Worm (Caenorhabditis elegans) whole organism, midembryonic: Measurements from ENCODE around the gene Y64G10A.7.

Experiments
- T22C8.4 ChIP-seq: fragments of 200-800 bp; sonication (Bioruptor generic); IDR thresholded peaks from 2 replicates; pipeline ENCODE4 v1.3.6; 2022; ENCODE audit warnings: missing genetic modification characterization, missing compliant biosample characterization
- cog-1 ChIP-seq: sonication (generic microtip); optimal IDR thresholded peaks from 2 replicates; lab custom pipeline; 2016; ENCODE audit warnings: missing genetic modification characterization, missing compliant biosample characterization
- flt-1 ChIP-seq: fragments of 200-800 bp; sonication (Bioruptor generic); IDR thresholded peaks from 2 replicates; pipeline ENCODE4 v1.3.6; 2022; ENCODE audit warnings: missing genetic modification characterization, missing compliant biosample characterization
- klf-2 ChIP-seq: fragments of 200-800 bp; sonication (Bioruptor generic); conservative IDR thresholded peaks from 2 replicates; pipeline ENCODE4 v1.3.6; 2022; ENCODE audit warnings: missing genetic modification reagents, missing genetic modification characterization, missing compliant biosample characterization
- med-1 ChIP-seq: sonication (generic microtip); optimal IDR thresholded peaks from 2 replicates; lab custom pipeline; 2017; ENCODE audit warnings: missing genetic modification characterization, mild to moderate bottlenecking, missing compliant biosample characterization, antibody characterized with exemption, missing genetic modification reagents; ENCODE audit not compliant: insufficient read depth
- ref-1 ChIP-seq: fragments of 200-800 bp; sonication (Bioruptor generic); conservative IDR thresholded peaks from 2 replicates; pipeline ENCODE4 v1.3.6; 2022; ENCODE audit warnings: missing genetic modification reagents, missing genetic modification characterization, missing compliant biosample characterization
- tab-1 ChIP-seq: fragments of 200-800 bp; sonication (Bioruptor generic); IDR thresholded peaks from 2 replicates; pipeline ENCODE4 v1.3.6; 2022; ENCODE audit warnings: missing genetic modification characterization, missing compliant biosample characterization
- ztf-23 ChIP-seq: fragments of 200-800 bp; sonication (Bioruptor generic); IDR thresholded peaks from 2 replicates; pipeline ENCODE4 v1.3.6; 2022; ENCODE audit warnings: missing genetic modification reagents, missing genetic modification characterization, missing compliant biosample characterization
- ztf-29 ChIP-seq: fragments of 200-800 bp; sonication (Bioruptor generic); IDR thresholded peaks from 2 replicates; pipeline ENCODE4 v1.3.6; 2022; ENCODE audit warnings: missing genetic modification reagents, missing genetic modification characterization, missing compliant biosample characterization

Y64G10A.7 gene

ce11 chrIV:14326694-14327298 is 35.1 kb downstream of the Y64G10A.7 start:
- TF ChIP-seq flt-1 (GFP tag; lab: Robert Waterston, UW) (peak; percentile 56; the same call in 1 of the 2 replicates), klf-2 (GFP tag; lab: Robert Waterston, UW) (no peak), ztf-23 (GFP tag; lab: Robert Waterston, UW) (0 out of 2 replicates have a peak, but pooled peaks have one; percentile 21)

- TF ChIP-seq tab-1 (GFP tag; lab: Robert Waterston, UW) (no peak), cog-1 (tag; lab: Kevin White, UChicago) (no peak), med-1 (GFP tag; lab: Kevin White, UChicago) (no peak), flt-1 (GFP tag; lab: Robert Waterston, UW) (no peak), ztf-23 (GFP tag; lab: Robert Waterston, UW) (no peak), ztf-29 (GFP tag; lab: Robert Waterston, UW) (no peak), klf-2 (GFP tag; lab: Robert Waterston, UW) (no peak), ref-1 (GFP tag; lab: Robert Waterston, UW) (no peak), T22C8.4 (GFP tag; lab: Robert Waterston, UW) (no peak)
Measured at ce11 chrIV:14334359-14334758, 42.7 kb downstream of the Y64G10A.7 start, which contains the start of gene Y67A10A.3. Gene Y67A10A.3, minus strand, starts transcription at chrIV:14334459.

- TF ChIP-seq med-1 (GFP tag; lab: Kevin White, UChicago) (no peak), ztf-29 (GFP tag; lab: Robert Waterston, UW) (no peak), ztf-23 (GFP tag; lab: Robert Waterston, UW) (no peak), T22C8.4 (GFP tag; lab: Robert Waterston, UW) (no peak), cog-1 (tag; lab: Kevin White, UChicago) (no peak), tab-1 (GFP tag; lab: Robert Waterston, UW) (no peak), ref-1 (GFP tag; lab: Robert Waterston, UW) (no peak), klf-2 (GFP tag; lab: Robert Waterston, UW) (no peak), flt-1 (GFP tag; lab: Robert Waterston, UW) (no peak)
Measured at ce11 chrIV:14335768-14336167, 44.1 kb downstream of the Y64G10A.7 start.

ce11 chrIV:14337757-14338156 is 46.1 kb downstream of the Y64G10A.7 start, which contains the start of gene Y67A10A.2:
Gene Y67A10A.2, plus strand, starts transcription at chrIV:14338057.
- TF ChIP-seq klf-2 (GFP tag; lab: Robert Waterston, UW) (no peak), cog-1 (tag; lab: Kevin White, UChicago) (no peak), ztf-29 (GFP tag; lab: Robert Waterston, UW) (no peak), flt-1 (GFP tag; lab: Robert Waterston, UW) (no peak), T22C8.4 (GFP tag; lab: Robert Waterston, UW) (no peak), tab-1 (GFP tag; lab: Robert Waterston, UW) (no peak)

ce11 chrIV:14339657-14340056 is 48.0 kb downstream of the Y64G10A.7 start, which contains the start of gene Y67A10A.11:
Gene Y67A10A.11, plus strand, starts transcription at chrIV:14339957.
- TF ChIP-seq T22C8.4 (GFP tag; lab: Robert Waterston, UW) (no peak), klf-2 (GFP tag; lab: Robert Waterston, UW) (no peak), ztf-23 (GFP tag; lab: Robert Waterston, UW) (no peak), ztf-29 (GFP tag; lab: Robert Waterston, UW) (no peak), tab-1 (GFP tag; lab: Robert Waterston, UW) (no peak)

- TF ChIP-seq med-1 (GFP tag; lab: Kevin White, UChicago) (no peak), cog-1 (tag; lab: Kevin White, UChicago) (no peak), ztf-29 (GFP tag; lab: Robert Waterston, UW) (no peak), klf-2 (GFP tag; lab: Robert Waterston, UW) (no peak), tab-1 (GFP tag; lab: Robert Waterston, UW) (no peak), flt-1 (GFP tag; lab: Robert Waterston, UW) (no peak), T22C8.4 (GFP tag; lab: Robert Waterston, UW) (no peak), ref-1 (GFP tag; lab: Robert Waterston, UW) (no peak), ztf-23 (GFP tag; lab: Robert Waterston, UW) (no peak)
Measured at ce11 chrIV:14343756-14344155, 52.1 kb downstream of the Y64G10A.7 start, which contains the start of gene srlf-28. Gene srlf-28, minus strand, starts transcription at chrIV:14343856.

ce11 chrIV:14350651-14351050 is 59.0 kb downstream of the Y64G10A.7 start, which contains the start of gene oac-56:
Gene oac-56, minus strand, starts transcription at chrIV:14350751.
- TF ChIP-seq tab-1 (GFP tag; lab: Robert Waterston, UW) (no peak), ref-1 (GFP tag; lab: Robert Waterston, UW) (no peak), klf-2 (GFP tag; lab: Robert Waterston, UW) (no peak), T22C8.4 (GFP tag; lab: Robert Waterston, UW) (no peak), cog-1 (tag; lab: Kevin White, UChicago) (no peak), med-1 (GFP tag; lab: Kevin White, UChicago) (no peak), flt-1 (GFP tag; lab: Robert Waterston, UW) (no peak), ztf-23 (GFP tag; lab: Robert Waterston, UW) (no peak), ztf-29 (GFP tag; lab: Robert Waterston, UW) (no peak)

- TF ChIP-seq med-1 (GFP tag; lab: Kevin White, UChicago) (no peak), cog-1 (tag; lab: Kevin White, UChicago) (peak; percentile 56)
Measured at ce11 chrIV:14356120-14356519, 64.4 kb downstream of the Y64G10A.7 start.

ce11 chrIV:14361189-14361588 is 69.5 kb downstream of the Y64G10A.7 start, which contains the start of gene ssu-2:
Gene ssu-2, plus strand, starts transcription at chrIV:14361247.
- TF ChIP-seq ztf-23 (GFP tag; lab: Robert Waterston, UW) = no peak
- no peak for TF ChIP-seq ztf-29 (GFP tag; lab: Robert Waterston, UW)
- TF ChIP-seq tab-1 (GFP tag; lab: Robert Waterston, UW) = no peak
- no peak for TF ChIP-seq klf-2 (GFP tag; lab: Robert Waterston, UW)
- no peak for TF ChIP-seq flt-1 (GFP tag; lab: Robert Waterston, UW)
- TF ChIP-seq T22C8.4 (GFP tag; lab: Robert Waterston, UW) = no peak
- no peak for TF ChIP-seq ref-1 (GFP tag; lab: Robert Waterston, UW)
- no peak for TF ChIP-seq cog-1 (tag; lab: Kevin White, UChicago)
- no peak for TF ChIP-seq med-1 (GFP tag; lab: Kevin White, UChicago)
